Worm (Caenorhabditis elegans): ENCODE measurements around the gene C46A5.1.

Gene C46A5.1

DNA sequence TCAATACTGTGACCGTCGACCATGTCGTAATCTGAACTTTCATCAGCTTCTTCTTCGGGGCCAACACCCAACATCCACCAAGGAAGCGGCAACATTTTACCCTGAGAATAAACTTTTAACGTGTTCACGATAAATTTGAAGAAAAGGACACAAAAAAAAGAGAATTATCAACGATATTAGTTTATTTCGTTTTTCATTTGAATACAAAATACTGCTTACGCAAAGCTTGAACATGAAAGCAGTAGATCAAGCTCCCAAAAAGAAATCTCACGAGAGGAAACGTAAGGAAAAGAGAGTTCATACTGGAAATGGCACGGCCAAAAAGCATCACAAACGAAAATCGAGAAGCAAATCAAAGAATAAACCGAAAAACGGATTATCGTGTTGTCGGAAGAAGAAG is at the start of gene C46A5.1, which contains the start of gene C46A5.6:
Gene C46A5.1, plus strand, starts transcription at position 184 of the 400 bp plus-strand sequence.
Gene C46A5.6, minus strand, starts transcription at position 101 of the 400 bp plus-strand sequence.
- TF ChIP-seq crh-2 (tag; optimal IDR thresholded peaks at IDR 0.05) (no peak), ZK546.5 (tag; optimal IDR thresholded peaks at IDR 0.05) (no peak), blmp-1 (tag; optimal IDR thresholded peaks at IDR 0.05; ENCODE audit: insufficient read depth) (no peak), lin-13 (GFP tag; optimal IDR thresholded peaks at IDR 0.05) (no peak), ceh-16 (tag; optimal IDR thresholded peaks at IDR 0.05) (no peak), mbf-1 (tag; optimal IDR thresholded peaks at IDR 0.05) (no peak), unc-62 (GFP tag; optimal IDR thresholded peaks at IDR 0.05) (no peak), Y55F3AM.14 (GFP tag; optimal IDR thresholded peaks at IDR 0.05) (no peak), sma-3 (GFP tag; optimal IDR thresholded peaks at IDR 0.05) (no peak), ztf-4 (tag; optimal IDR thresholded peaks at IDR 0.05) (no peak), ztf-1 (GFP tag; conservative IDR thresholded peaks at IDR 0.05) (no peak), dmd-4 (tag; optimal IDR thresholded peaks at IDR 0.05) (no peak), ama-1 (optimal IDR thresholded peaks at IDR 0.05) (no peak), unc-39 (tag; optimal IDR thresholded peaks at IDR 0.05) (no peak), unc-55 (GFP tag; optimal IDR thresholded peaks at IDR 0.05) (no peak), aly-2 (tag; optimal IDR thresholded peaks at IDR 0.05) (no peak), mdl-1 (tag; optimal IDR thresholded peaks at IDR 0.05) (no peak), mab-5 (tag; optimal IDR thresholded peaks at IDR 0.05) (no peak)

DNA sequence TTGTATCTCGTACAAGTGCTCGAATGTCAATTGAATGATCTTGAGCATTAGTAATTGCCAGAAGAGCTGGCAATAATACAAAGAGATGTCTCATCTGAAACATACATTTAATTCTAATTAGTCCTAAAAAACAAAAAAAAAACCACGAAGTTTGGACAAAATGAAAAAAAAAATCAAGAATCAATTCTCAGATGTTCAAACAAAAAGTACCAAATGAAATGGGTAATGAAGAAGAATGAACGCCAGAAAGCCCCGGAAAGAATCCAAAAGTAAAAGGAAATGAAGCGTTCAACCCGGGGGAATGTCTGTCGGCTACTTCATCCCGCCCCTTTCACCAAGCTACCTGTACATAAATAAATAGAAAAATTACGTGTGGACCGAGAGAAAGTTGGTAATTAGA is 45.8 kb upstream of the C46A5.1 start, which contains the start of gene F33D4.6:
Gene F33D4.6, minus strand, starts transcription at position 101 of the 400 bp plus-strand sequence.
- TF ChIP-seq nhr-11 (tag; optimal IDR thresholded peaks at IDR 0.05) (no peak), nhr-10 (tag; optimal IDR thresholded peaks at IDR 0.05) (no peak), ztf-4 (tag; optimal IDR thresholded peaks at IDR 0.05) (no peak), F13H6.1 (tag; optimal IDR thresholded peaks at IDR 0.05) (no peak), nhr-77 (tag; optimal IDR thresholded peaks at IDR 0.05) (no peak), gmeb-1 (tag; optimal IDR thresholded peaks at IDR 0.05) (no peak), nhr-23 (tag; optimal IDR thresholded peaks at IDR 0.05) (no peak), sma-9 (GFP tag; optimal IDR thresholded peaks at IDR 0.05) (no peak), sma-9 (tag; optimal IDR thresholded peaks at IDR 0.05) (no peak), sem-4 (tag; optimal IDR thresholded peaks at IDR 0.05) (no peak), lin-11 (tag; optimal IDR thresholded peaks at IDR 0.05) (no peak), blmp-1 (tag; optimal IDR thresholded peaks at IDR 0.05; ENCODE audit: insufficient read depth) (no peak), mdl-1 (tag; optimal IDR thresholded peaks at IDR 0.05) (no peak), ceh-16 (tag; optimal IDR thresholded peaks at IDR 0.05) (no peak), egl-27 (tag; optimal IDR thresholded peaks at IDR 0.05) (no peak)

DNA sequence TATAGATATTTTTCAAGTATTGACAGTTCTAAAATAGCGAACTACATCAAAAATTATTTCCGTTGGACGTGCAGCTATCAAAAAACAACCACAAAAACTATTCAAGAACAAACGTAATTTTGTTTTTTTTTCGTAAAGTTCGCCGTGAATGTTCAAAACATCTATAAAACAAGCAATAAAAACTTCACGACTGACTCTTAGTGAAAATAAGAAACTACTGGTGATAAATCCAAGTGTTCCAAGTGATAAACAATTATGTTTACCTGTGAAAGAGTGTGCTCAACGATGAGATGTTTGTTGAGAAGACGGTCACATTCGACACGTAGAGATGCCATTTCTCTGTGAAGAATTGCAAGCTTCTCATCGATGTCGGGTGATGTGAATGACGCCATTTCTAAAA is 40.9 kb upstream of the C46A5.1 start, which contains the start of gene C50F7.6:
Gene C50F7.6, minus strand, starts transcription at position 394 of the 400 bp plus-strand sequence.
- TF ChIP-seq nhr-11 (tag; optimal IDR thresholded peaks at IDR 0.05) (no peak), nhr-129 (tag; optimal IDR thresholded peaks at IDR 0.05) (no peak), elt-3 (tag; optimal IDR thresholded peaks at IDR 0.05) (no peak), nhr-237 (tag; optimal IDR thresholded peaks at IDR 0.05) (no peak), lsy-2 (tag; optimal IDR thresholded peaks at IDR 0.05) (no peak), fos-1 (tag; optimal IDR thresholded peaks at IDR 0.05) (no peak)

DNA sequence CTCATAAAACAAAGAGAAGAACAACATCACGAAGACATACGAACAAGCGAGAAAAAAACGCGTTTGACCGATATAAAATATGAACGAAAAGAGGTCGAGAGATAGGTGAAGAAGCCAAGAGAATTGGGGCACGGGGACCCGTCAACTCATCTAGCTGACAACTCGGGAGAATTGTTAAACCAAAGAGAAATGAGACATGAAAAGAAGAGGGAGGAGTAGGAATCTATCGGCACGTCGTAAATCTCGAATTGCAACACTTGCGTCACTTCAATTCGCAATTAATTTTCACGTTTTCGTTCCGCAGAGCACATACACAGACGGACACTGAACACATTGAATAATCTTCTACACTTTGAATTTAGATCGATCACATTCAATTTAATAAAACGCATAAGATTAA is 40.2 kb upstream of the C46A5.1 start:
- TF ChIP-seq lsy-2 (tag; optimal IDR thresholded peaks at IDR 0.05) (peak in 1 of 2 experiments; percentile 20), Y55F3AM.14 (GFP tag; optimal IDR thresholded peaks at IDR 0.05) (no peak), sma-3 (GFP tag; optimal IDR thresholded peaks at IDR 0.05) (no peak), blmp-1 (tag; optimal IDR thresholded peaks at IDR 0.05; ENCODE audit: insufficient read depth) (no peak), lin-13 (GFP tag; optimal IDR thresholded peaks at IDR 0.05) (no peak), peb-1 (tag; optimal IDR thresholded peaks at IDR 0.05) (no peak), mab-5 (tag; optimal IDR thresholded peaks at IDR 0.05) (peak; percentile 48), ceh-82 (tag; optimal IDR thresholded peaks at IDR 0.05) (no peak), gmeb-1 (tag; optimal IDR thresholded peaks at IDR 0.05) (no peak), F13H6.1 (tag; optimal IDR thresholded peaks at IDR 0.05) (peak; percentile 24), ZK546.5 (tag; optimal IDR thresholded peaks at IDR 0.05) (no peak), ztf-4 (tag; optimal IDR thresholded peaks at IDR 0.05) (no peak)
